Worm (Caenorhabditis elegans) whole organism, L4/young adult: ENCODE data around the gene F13A7.14.
"Not testable (repeated sequence)": the region's sequence is repeated elsewhere in the genome, so short reads cannot be mapped to it uniquely, and the experiment has no call there.

ENCODE experiments used
- W03F9.2 ChIP-seq: fragments of 150-350 bp; optimal IDR thresholded peaks from 2 replicates; lab custom pipeline; 2014; ENCODE audit warnings: missing biosample characterization, missing genetic modification characterization
- dao-5 ChIP-seq: sonication (generic microtip); optimal IDR thresholded peaks from 2 replicates; lab custom pipeline; 2016; ENCODE audit warnings: missing genotype, missing genetic modification characterization, moderate library complexity, missing compliant biosample characterization
- him-1 ChIP-seq: sonication (generic microtip); optimal IDR thresholded peaks from 2 replicates; lab custom pipeline; 2016; ENCODE audit warnings: missing genotype, missing genetic modification reagents, missing genetic modification characterization, missing compliant biosample characterization

Gene F13A7.14

ce11 chrV:16383729-16384128 is 18.0 kb upstream of the F13A7.14 start, which contains the start of gene F13A7.7:
Gene F13A7.7, minus strand, starts transcription at chrV:16383829.
- TF ChIP-seq him-1; W03F9.2 (tag; lab: Kevin White, UChicago); dao-5 (tag; lab: Kevin White, UChicago): not testable (repeated sequence)

DNA sequence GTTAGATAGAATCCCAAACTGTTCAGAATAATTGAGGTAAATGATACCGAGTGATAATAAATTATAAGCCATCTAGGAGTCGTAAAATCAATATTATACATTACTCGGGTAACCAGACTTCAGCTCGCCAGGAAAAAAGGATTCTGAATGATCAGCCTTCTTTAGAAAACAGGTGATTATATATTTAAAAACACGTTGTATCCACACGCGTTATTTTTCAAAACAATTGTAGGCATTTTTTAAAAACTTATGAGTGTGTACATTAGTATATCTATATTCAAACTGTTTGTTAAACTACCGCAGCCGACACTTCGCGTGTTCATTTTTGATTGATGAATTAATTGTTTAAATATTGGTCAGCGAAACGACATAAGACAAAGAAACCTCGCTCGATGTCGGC is 13.4 kb upstream of the F13A7.14 start, which contains the start of gene sri-65:
TSS of gene sri-65 (minus strand) at position 101 of the 400 bp plus-strand sequence.
- no peak for TF ChIP-seq him-1
- no peak for TF ChIP-seq W03F9.2 (tag; lab: Kevin White, UChicago)
- TF ChIP-seq dao-5 (tag; lab: Kevin White, UChicago): no peak

ce11 chrV:16390655-16391054 is 11.0 kb upstream of the F13A7.14 start, which contains the start of gene gst-44:
Gene gst-44, plus strand, starts transcription at chrV:16390891.
- no peak for TF ChIP-seq him-1
- TF ChIP-seq W03F9.2 (tag; lab: Kevin White, UChicago): no peak
- no peak for TF ChIP-seq dao-5 (tag; lab: Kevin White, UChicago)

ce11 chrV:16393728-16394127 is 8.0 kb upstream of the F13A7.14 start, which contains the start of gene srd-63:
Gene srd-63, minus strand, starts transcription at chrV:16393828.
- TF ChIP-seq him-1 (no peak), W03F9.2 (tag; lab: Kevin White, UChicago) (no peak), dao-5 (tag; lab: Kevin White, UChicago) (no peak)

ce11 chrV:16395131-16395530 is 6.6 kb upstream of the F13A7.14 start, which contains the start of gene F13A7.11:
Gene F13A7.11, minus strand, starts transcription at chrV:16395304.
- TF ChIP-seq dao-5 (tag; lab: Kevin White, UChicago) (no peak), W03F9.2 (tag; lab: Kevin White, UChicago) (no peak), him-1 (no peak)

DNA sequence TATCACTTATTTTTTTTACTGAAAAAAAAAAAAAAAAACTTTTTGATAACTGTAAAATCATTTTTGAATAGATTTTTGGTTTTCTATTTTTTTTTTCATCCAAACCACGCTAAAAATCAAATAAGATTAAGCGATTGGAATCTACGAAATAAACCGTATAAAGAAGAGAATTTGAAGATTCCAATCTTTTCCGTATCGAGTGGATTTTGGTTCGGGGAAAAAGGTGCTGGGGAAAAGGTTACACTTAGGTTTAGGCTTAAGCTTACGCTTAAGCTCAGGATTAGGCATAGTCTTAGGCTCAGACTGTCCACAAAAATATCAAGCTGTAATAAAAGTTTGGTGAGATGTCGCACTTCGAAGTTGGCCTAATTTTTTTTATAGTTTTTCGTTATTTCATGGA is 6.0 kb upstream of the F13A7.14 start, which contains the start of gene F13A7.12:
TSS of gene F13A7.12 (plus strand) at position 301 of the 400 bp plus-strand sequence.
- no peak for TF ChIP-seq dao-5 (tag; lab: Kevin White, UChicago)
- TF ChIP-seq him-1: no peak
- no peak for TF ChIP-seq W03F9.2 (tag; lab: Kevin White, UChicago)

DNA sequence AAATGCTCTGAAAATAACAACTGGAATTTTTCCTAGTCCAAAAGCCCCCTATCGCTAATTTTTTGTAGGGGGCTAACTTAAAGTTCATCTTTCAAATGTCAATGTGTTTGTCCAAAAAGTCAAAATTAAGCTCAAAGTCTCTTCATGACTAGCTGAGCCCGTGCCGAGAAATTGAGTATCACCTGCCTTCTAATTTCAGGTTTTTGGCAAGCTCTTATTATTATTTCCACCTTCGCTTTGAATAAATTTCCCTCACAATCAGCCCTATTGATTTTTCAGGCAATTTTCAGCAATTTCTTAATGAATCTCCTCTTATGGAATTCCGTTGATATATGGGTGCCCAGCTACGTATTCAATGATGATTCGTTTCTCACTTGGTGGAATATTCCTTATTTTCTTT is 2.3 kb upstream of the F13A7.14 start, which contains the start of gene sre-36:
TSS of gene sre-36 (plus strand) at position 301 of the 400 bp plus-strand sequence.
- TF ChIP-seq him-1 (no peak), dao-5 (tag; lab: Kevin White, UChicago) (no peak), W03F9.2 (tag; lab: Kevin White, UChicago) (no peak)

DNA sequence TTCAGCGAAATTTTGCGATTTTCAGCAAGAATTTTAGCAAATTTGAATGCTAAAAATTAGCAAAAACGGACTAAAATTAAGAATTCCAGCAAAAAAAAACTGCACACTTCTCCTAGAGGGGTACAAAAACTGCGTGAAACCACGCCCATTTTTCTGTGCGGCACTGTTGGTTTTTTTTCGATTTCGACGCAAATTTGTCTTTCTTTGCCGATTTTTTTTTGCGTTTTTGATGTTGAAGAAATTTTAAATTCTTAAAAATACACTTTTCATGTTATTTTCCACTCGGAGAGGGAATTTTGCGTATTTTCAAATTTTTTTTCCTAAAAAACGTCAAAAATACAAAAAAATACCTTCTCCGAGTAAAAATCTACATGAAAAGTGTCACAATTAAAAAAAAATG is 2.3 kb downstream of the F13A7.14 start, which contains the start of gene syp-1:
TSS of gene syp-1 (plus strand) at position 301 of the 400 bp plus-strand sequence.
- TF ChIP-seq him-1 (no peak), dao-5 (tag; lab: Kevin White, UChicago) (no peak), W03F9.2 (tag; lab: Kevin White, UChicago) (no peak)

DNA sequence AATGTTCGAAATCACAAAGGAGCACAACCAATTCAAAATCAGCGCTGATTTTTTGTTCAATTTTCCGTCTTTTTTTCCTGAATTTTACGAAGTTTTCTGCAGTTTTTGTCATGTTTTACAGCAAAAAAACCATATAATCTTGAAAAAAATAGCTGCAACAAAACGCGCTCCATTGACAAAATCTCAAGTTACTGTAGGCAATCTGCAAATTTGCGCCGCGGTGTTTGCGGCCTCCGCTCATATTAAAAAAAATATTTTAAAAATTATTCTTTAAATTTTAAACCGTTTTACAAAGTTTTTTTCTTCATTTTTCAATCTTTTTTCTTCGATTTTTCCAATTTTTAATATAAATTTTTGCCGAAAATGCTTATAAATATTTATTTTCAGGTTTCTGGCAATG is 3.7 kb downstream of the F13A7.14 start:
- no peak for TF ChIP-seq dao-5 (tag; lab: Kevin White, UChicago)
- no peak for TF ChIP-seq W03F9.2 (tag; lab: Kevin White, UChicago)
- no peak for TF ChIP-seq him-1

ce11 chrV:16406357-16406756 is 4.7 kb downstream of the F13A7.14 start:
- TF ChIP-seq him-1 (no peak), dao-5 (tag; lab: Kevin White, UChicago) (no peak), W03F9.2 (tag; lab: Kevin White, UChicago) (no peak)

- TF ChIP-seq W03F9.2 (tag; lab: Kevin White, UChicago) (no peak), dao-5 (tag; lab: Kevin White, UChicago) (no peak), him-1 (no peak)
Observed at ce11 chrV:16407663-16408062, 6.0 kb downstream of the F13A7.14 start, which contains the start of gene F26D2.3. Gene F26D2.3, plus strand, starts transcription at chrV:16407963.

- no peak for TF ChIP-seq him-1
- TF ChIP-seq dao-5 (tag; lab: Kevin White, UChicago): no peak
- no peak for TF ChIP-seq W03F9.2 (tag; lab: Kevin White, UChicago)
Observed at ce11 chrV:16410521-16410920, 8.8 kb downstream of the F13A7.14 start, which contains the start of gene srh-145. Gene srh-145, plus strand, starts transcription at chrV:16410713.

- TF ChIP-seq him-1: no peak
- no peak for TF ChIP-seq dao-5 (tag; lab: Kevin White, UChicago)
- no peak for TF ChIP-seq W03F9.2 (tag; lab: Kevin White, UChicago)
Observed at ce11 chrV:16417014-16417413, 15.3 kb downstream of the F13A7.14 start, which contains the start of gene str-55. Gene str-55, minus strand, starts transcription at chrV:16417114.

ce11 chrV:16419769-16420168 is 18.1 kb downstream of the F13A7.14 start, which contains the start of gene F26D2.16:
Gene F26D2.16, minus strand, starts transcription at chrV:16419869.
- TF ChIP-seq him-1 (no peak), W03F9.2 (tag; lab: Kevin White, UChicago) (no peak), dao-5 (tag; lab: Kevin White, UChicago) (no peak)
